Worm (Caenorhabditis elegans) whole organism, L1 larva: ENCODE results near the gene calu-1.

ENCODE experiments used
- C34B4.2 ChIP-seq: sonication (generic microtip); optimal IDR thresholded peaks from 2 replicates; lab custom pipeline; 2017; ENCODE audit warnings: mild to moderate bottlenecking, missing genetic modification characterization, missing compliant biosample characterization
- Y116A8C.19 ChIP-seq: sonication (generic microtip); optimal IDR thresholded peaks from 2 replicates; lab custom pipeline; 2016; ENCODE audit warnings: missing compliant biosample characterization, missing genetic modification characterization, borderline replicate concordance
- aha-1 ChIP-seq: fragments of 150-350 bp; optimal IDR thresholded peaks from 2 replicates; lab custom pipeline; 2014; ENCODE audit warnings: missing biosample characterization, missing genetic modification characterization
- ama-1 ChIP-seq: fragments of 150-350 bp; optimal IDR thresholded peaks from 2 replicates; lab custom pipeline; 2014
- ceh-63 ChIP-seq: fragments of 200-800 bp; sonication (Bioruptor generic); optimal IDR thresholded peaks from 2 replicates; lab custom pipeline; 2018; ENCODE audit warnings: mild to moderate bottlenecking, missing genetic modification characterization, missing compliant biosample characterization
- ceh-8 ChIP-seq: fragments of 200-800 bp; sonication (Bioruptor generic); optimal IDR thresholded peaks from 2 replicates; lab custom pipeline; 2018; ENCODE audit warnings: mild to moderate bottlenecking, missing genetic modification characterization, moderate library complexity, missing compliant biosample characterization
- ceh-88 ChIP-seq: fragments of 200-800 bp; sonication (Bioruptor generic); IDR thresholded peaks from 2 replicates; pipeline ENCODE4 v1.3.6; 2022; ENCODE audit warnings: missing genetic modification characterization, missing compliant biosample characterization
- ceh-90 ChIP-seq: sonication (generic microtip); optimal IDR thresholded peaks from 2 replicates; lab custom pipeline; 2016; ENCODE audit warnings: missing genetic modification characterization, missing compliant biosample characterization
- dsc-1 ChIP-seq: sonication (generic microtip); optimal IDR thresholded peaks from 2 replicates; lab custom pipeline; 2016; ENCODE audit warnings: mild to moderate bottlenecking, missing genetic modification characterization, missing compliant biosample characterization
- efl-1 ChIP-seq, 4 experiments: fragments of 150-350 bp; optimal IDR thresholded peaks in 3 of 4; peaks in 1 of 4; 1 replicate in 1 of 4; 2 replicates in 3 of 4; lab custom pipeline; 2014; ENCODE audit warnings: missing biosample characterization in 2 of 4, missing genetic modification characterization in 2 of 4, missing genetic modification reagents in 2 of 4
- egl-27 ChIP-seq, 2 experiments: fragments of 150-350 bp in 1 of 2; sonication (generic microtip); optimal IDR thresholded peaks; 3 replicates each; lab custom pipeline; 2017 to 2018; ENCODE audit warnings: missing biosample characterization in 2 of 2, missing genetic modification characterization in 2 of 2, missing genetic modification reagents in 2 of 2
- elt-2 ChIP-seq: sonication (generic microtip); optimal IDR thresholded peaks from 2 replicates; lab custom pipeline; 2016; ENCODE audit warnings: missing genetic modification characterization, mild to moderate bottlenecking, inconsistent platforms, missing compliant biosample characterization, missing genetic modification reagents
- elt-3 ChIP-seq, 6 experiments: fragments of 150-350 bp in 1 of 6; sonication (generic microtip); optimal IDR thresholded peaks; 2 replicates each; lab custom pipeline; 2017 to 2018; ENCODE audit warnings: missing biosample characterization in 6 of 6, missing genetic modification characterization in 6 of 6, inconsistent platforms in 1 of 6
- ets-5 ChIP-seq: fragments of 200-800 bp; sonication (Bioruptor generic); IDR thresholded peaks from 2 replicates; pipeline ENCODE4 v1.3.6; 2022; ENCODE audit warnings: missing genetic modification characterization, missing compliant biosample characterization
- fkh-10 ChIP-seq: sonication (generic microtip); optimal IDR thresholded peaks from 2 replicates; lab custom pipeline; 2017; ENCODE audit warnings: missing biosample characterization, missing genetic modification reagents, missing genetic modification characterization
- fkh-4 ChIP-seq: sonication (generic microtip); optimal IDR thresholded peaks from 2 replicates; lab custom pipeline; 2016; ENCODE audit warnings: missing compliant biosample characterization, missing genetic modification characterization, borderline replicate concordance
- fos-1 ChIP-seq: fragments of 150-350 bp; optimal IDR thresholded peaks from 2 replicates; lab custom pipeline; 2014; ENCODE audit warnings: missing biosample characterization, missing genetic modification characterization
- grh-1 ChIP-seq: fragments of 200-800 bp; sonication (Bioruptor generic); IDR thresholded peaks from 2 replicates; pipeline ENCODE4 v1.3.6; 2022; ENCODE audit warnings: missing genetic modification reagents, missing genetic modification characterization, missing compliant biosample characterization
- hlh-17 ChIP-seq: fragments of 200-800 bp; sonication (Bioruptor generic); optimal IDR thresholded peaks from 2 replicates; lab custom pipeline; 2018; ENCODE audit warnings: missing genetic modification characterization, mild to moderate bottlenecking, missing compliant biosample characterization, moderate library complexity, borderline replicate concordance
- irx-1 ChIP-seq: sonication (generic microtip); optimal IDR thresholded peaks from 2 replicates; lab custom pipeline; 2016; ENCODE audit warnings: missing genetic modification characterization, missing compliant biosample characterization
- lin-14 ChIP-seq: fragments of 200-800 bp; sonication (Bioruptor generic); optimal IDR thresholded peaks from 2 replicates; lab custom pipeline; 2018; ENCODE audit warnings: mild to moderate bottlenecking, missing genetic modification characterization, moderate library complexity, missing compliant biosample characterization
- lin-39 ChIP-seq: fragments of 150-350 bp; optimal IDR thresholded peaks from 2 replicates; lab custom pipeline; 2014; ENCODE audit warnings: missing biosample characterization, missing genetic modification reagents, missing genetic modification characterization
- lsy-2 ChIP-seq, 2 experiments: fragments of 150-350 bp; optimal IDR thresholded peaks; 2 replicates each; lab custom pipeline; 2014; ENCODE audit warnings: missing biosample characterization in 2 of 2, missing genetic modification characterization in 2 of 2
- mab-9 ChIP-seq: fragments of 200-800 bp; sonication (Bioruptor generic); IDR thresholded peaks from 2 replicates; pipeline ENCODE4 v1.3.6; 2022; ENCODE audit warnings: missing genetic modification reagents, missing genetic modification characterization, missing compliant biosample characterization
- nhr-11 ChIP-seq: fragments of 150-350 bp; optimal IDR thresholded peaks from 2 replicates; lab custom pipeline; 2014; ENCODE audit warnings: missing biosample characterization, missing genetic modification characterization
- nhr-12 ChIP-seq: sonication (generic microtip); optimal IDR thresholded peaks from 2 replicates; lab custom pipeline; 2017; ENCODE audit warnings: missing biosample characterization, missing genetic modification characterization
- nhr-76 ChIP-seq: sonication (generic microtip); optimal IDR thresholded peaks from 2 replicates; lab custom pipeline; 2017; ENCODE audit warnings: missing biosample characterization, missing genetic modification characterization
- nhr-84 ChIP-seq: sonication (generic microtip); optimal IDR thresholded peaks from 2 replicates; lab custom pipeline; 2017; ENCODE audit warnings: missing biosample characterization, missing genetic modification characterization
- nhr-85 ChIP-seq: sonication (generic microtip); peaks from one replicate; lab custom pipeline; 2016; ENCODE audit warnings: missing genetic modification characterization, inconsistent platforms, missing compliant biosample characterization
- nhr-90 ChIP-seq: sonication (generic microtip); optimal IDR thresholded peaks from 2 replicates; lab custom pipeline; 2016; ENCODE audit warnings: mild to moderate bottlenecking, missing genetic modification characterization, missing compliant biosample characterization; ENCODE audit not compliant: poor library complexity
- rnt-1 ChIP-seq: sonication (generic microtip); optimal IDR thresholded peaks from 2 replicates; lab custom pipeline; 2016; ENCODE audit warnings: mild to moderate bottlenecking, missing genetic modification characterization, moderate library complexity, missing compliant biosample characterization
- skn-1 ChIP-seq: fragments of 150-350 bp; optimal IDR thresholded peaks from 2 replicates; lab custom pipeline; 2014; ENCODE audit warnings: missing biosample characterization, missing genetic modification characterization
- tbx-2 ChIP-seq: sonication (generic microtip); optimal IDR thresholded peaks from 2 replicates; lab custom pipeline; 2016; ENCODE audit warnings: missing genetic modification characterization, missing compliant biosample characterization
- unc-62 ChIP-seq: fragments of 150-350 bp; optimal IDR thresholded peaks from 2 replicates; lab custom pipeline; 2014; ENCODE audit warnings: missing biosample characterization, missing genetic modification reagents, missing genetic modification characterization
- xbp-1 ChIP-seq: sonication (generic microtip); optimal IDR thresholded peaks from 2 replicates; lab custom pipeline; 2016; ENCODE audit warnings: missing genetic modification characterization, missing compliant biosample characterization
- zag-1 ChIP-seq: fragments of 150-350 bp; optimal IDR thresholded peaks from 2 replicates; lab custom pipeline; 2014; ENCODE audit warnings: missing biosample characterization, missing genetic modification characterization
- zip-4 ChIP-seq: fragments of 200-800 bp; sonication (Bioruptor generic); optimal IDR thresholded peaks from 2 replicates; lab custom pipeline; 2018; ENCODE audit warnings: mild to moderate bottlenecking, missing genetic modification characterization, moderate library complexity, missing compliant biosample characterization
- ztf-11 ChIP-seq, 2 experiments: sonication (generic microtip); optimal IDR thresholded peaks; 2 replicates each; lab custom pipeline; 2016 to 2017; ENCODE audit warnings: missing genetic modification characterization in 2 of 2, missing biosample characterization in 1 of 2, missing compliant biosample characterization in 1 of 2

calu-1 gene

DNA sequence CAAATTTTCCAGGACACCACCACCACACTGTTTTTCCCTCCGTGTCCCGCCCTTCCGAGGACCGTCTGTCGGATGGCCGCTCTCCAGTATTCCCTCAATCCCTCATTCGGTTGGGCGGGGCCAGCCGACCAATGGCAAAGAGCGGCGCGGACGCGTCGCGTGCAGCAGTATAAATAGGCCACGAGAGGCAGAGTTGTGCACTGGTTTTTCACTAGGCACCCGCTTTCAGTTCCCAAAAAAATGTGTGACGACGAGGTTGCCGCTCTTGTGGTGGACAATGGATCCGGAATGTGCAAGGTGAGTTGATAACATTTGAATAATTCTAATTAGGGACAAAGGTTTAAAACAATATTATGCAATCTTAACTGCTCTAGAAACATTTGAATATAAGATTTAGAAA is 10.3 kb downstream of the calu-1 start, which contains the start of gene act-4 (continued):
- TF ChIP-seq elt-2, result no peak
- TF ChIP-seq lin-14, result peak; percentile 87
- peak; percentile 83 for TF ChIP-seq xbp-1
- TF ChIP-seq lin-39 (tag; lab: Kevin White, UChicago), result peak; percentile 24
- TF ChIP-seq aha-1 (tag; lab: Kevin White, UChicago), result no peak
- peak; percentile 40 for TF ChIP-seq zip-4 (GFP tag; lab: Kevin White, UChicago)
- peak in 1 of 2 experiments; percentile 39 for TF ChIP-seq egl-27 (tag; optimal IDR thresholded peaks at IDR 0.05; lab: Kevin White, UChicago)
- peak; percentile 52 for TF ChIP-seq nhr-90
- TF ChIP-seq ceh-63 (GFP tag; lab: Kevin White, UChicago), result peak; percentile 49
- TF ChIP-seq mab-9 (GFP tag; lab: Robert Waterston, UW), result no peak; the same call in 1 of the 2 replicates
- no peak for TF ChIP-seq ceh-88 (GFP tag; lab: Robert Waterston, UW)
- TF ChIP-seq zag-1 (tag; lab: Kevin White, UChicago), result no peak
- peak; percentile 38 for TF ChIP-seq fkh-10
- TF ChIP-seq nhr-11 (tag; lab: Kevin White, UChicago), result no peak
- no peak for TF ChIP-seq hlh-17 (GFP tag; lab: Kevin White, UChicago)
- TF ChIP-seq elt-3 (tag; optimal IDR thresholded peaks at IDR 0.05; lab: Kevin White, UChicago), result no peak
- peak in 1 of 2 experiments; percentile 51 for TF ChIP-seq ztf-11 (tag; optimal IDR thresholded peaks at IDR 0.05; lab: Kevin White, UChicago)
- no peak for TF ChIP-seq nhr-85
- TF ChIP-seq nhr-12 (tag; lab: Kevin White, UChicago), result no peak
- TF ChIP-seq C34B4.2, result no peak
- no peak for TF ChIP-seq ets-5 (GFP tag; lab: Robert Waterston, UW)
- TF ChIP-seq fkh-4, result no peak
- peak; percentile 89 for TF ChIP-seq ama-1 (lab: Kevin White, UChicago)
- TF ChIP-seq Y116A8C.19, result no peak
- TF ChIP-seq lsy-2 (tag; optimal IDR thresholded peaks at IDR 0.05; lab: Kevin White, UChicago), result peak; percentile 53 to 76
- TF ChIP-seq ceh-90, result no peak
- TF ChIP-seq ceh-8, result peak; percentile 26
- no peak for TF ChIP-seq nhr-84
- TF ChIP-seq nhr-76, result no peak
- TF ChIP-seq grh-1 (GFP tag; lab: Robert Waterston, UW), result peak; percentile 43; the same call in 1 of the 2 replicates
- TF ChIP-seq dsc-1 (tag; lab: Kevin White, UChicago), result peak; percentile 87

ce11 chrX:4959440-4959839 is 11.3 kb downstream of the calu-1 start:
- peak; percentile 36 for TF ChIP-seq dsc-1 (tag; lab: Kevin White, UChicago)
- no peak for TF ChIP-seq nhr-76
- no peak for TF ChIP-seq fos-1
- TF ChIP-seq lin-14, result peak; percentile 67
- no peak for TF ChIP-seq egl-27 (tag; optimal IDR thresholded peaks at IDR 0.05; lab: Kevin White, UChicago)
- peak; percentile 13 for TF ChIP-seq rnt-1 (tag; lab: Kevin White, UChicago)
- TF ChIP-seq tbx-2 (tag; lab: Kevin White, UChicago), result no peak
- TF ChIP-seq irx-1 (tag; lab: Kevin White, UChicago), result no peak
- TF ChIP-seq efl-1 (optimal IDR thresholded peaks at IDR 0.05; lab: Kevin White, UChicago), result no peak
- peak in 1 of 2 experiments; percentile 68 for TF ChIP-seq efl-1 (GFP tag; optimal IDR thresholded peaks at IDR 0.05 in 1 of 2; lab: Kevin White, UChicago)
- TF ChIP-seq unc-62 (GFP tag; lab: Kevin White, UChicago), result no peak

- TF ChIP-seq skn-1 (tag; lab: Kevin White, UChicago) (no peak), efl-1 (optimal IDR thresholded peaks at IDR 0.05; lab: Kevin White, UChicago) (no peak), efl-1 (GFP tag; optimal IDR thresholded peaks at IDR 0.05 in 1 of 2; lab: Kevin White, UChicago) (peak in 1 of 2 experiments; percentile 75)
Observed at ce11 chrX:4958986-4959385, 11.7 kb downstream of the calu-1 start.
